Worm (Caenorhabditis elegans): Measurements from ENCODE around the gene F54B11.4.

The F54B11.4 gene

DNA sequence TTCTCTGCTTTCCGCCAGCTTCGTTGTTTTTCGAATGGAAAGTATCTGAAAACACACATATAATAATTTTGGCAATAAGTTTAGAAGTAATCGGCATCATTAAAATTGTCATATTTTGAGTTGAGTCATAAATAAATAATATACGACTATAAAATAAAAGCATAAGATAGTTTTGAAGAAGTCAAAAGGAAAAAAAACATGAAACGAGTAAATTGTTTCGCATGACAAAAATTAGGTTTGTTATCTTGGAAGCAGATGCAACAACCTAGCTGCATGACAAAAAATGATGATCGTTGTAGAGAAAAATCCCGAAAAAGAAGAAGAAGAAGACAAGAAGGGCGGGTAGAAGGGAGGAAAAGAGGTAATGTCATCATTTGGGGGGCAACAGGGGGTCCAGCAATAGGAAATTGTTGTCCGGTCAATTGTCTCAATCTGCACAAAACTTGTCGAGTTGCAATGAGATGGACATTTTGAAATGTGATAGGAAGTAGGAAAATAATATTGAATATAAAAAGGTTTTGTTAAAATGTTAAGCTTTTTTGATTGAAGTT lies 38.7 kb downstream of the F54B11.4 start, which contains the start of gene nlg-1:
TSS of gene nlg-1 (minus strand) at position 51 of the 551 bp plus-strand sequence.
- TF ChIP-seq fkh-10 (GFP tag; optimal IDR thresholded peaks at IDR 0.05) = peak; percentile 66
- TF ChIP-seq nhr-25 (tag; optimal IDR thresholded peaks at IDR 0.05; ENCODE audit: borderline replicate concordance, insufficient read depth) = no peak

DNA sequence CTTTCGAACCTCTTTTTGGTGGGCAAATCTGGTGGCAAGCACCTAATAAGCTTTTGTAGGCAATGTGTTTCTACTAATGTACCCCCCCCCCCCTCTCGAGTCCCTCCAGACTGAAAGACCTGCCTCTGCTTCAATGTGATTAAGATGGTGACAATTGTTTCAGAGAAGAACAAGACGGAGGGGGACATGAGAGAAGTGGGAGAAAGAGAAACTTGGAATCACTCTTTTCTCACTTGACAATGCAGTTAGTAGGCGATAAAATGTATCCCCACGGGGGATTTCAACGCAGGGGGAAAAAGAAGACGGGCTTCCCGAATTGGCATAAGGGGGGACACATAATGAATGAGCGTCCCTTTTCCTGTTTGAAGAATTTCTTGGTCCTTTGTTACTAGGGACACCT lies 39.8 kb downstream of the F54B11.4 start:
- no peak for TF ChIP-seq saeg-2 (GFP tag; IDR thresholded peaks at IDR 0.05)
- TF ChIP-seq aha-1 (tag) = peak; percentile 14
- TF ChIP-seq hmg-1.1 (GFP tag; IDR thresholded peaks at IDR 0.05) = peak; percentile 27; the same call in 1 of the 2 replicates
- TF ChIP-seq fos-1 (tag; optimal IDR thresholded peaks at IDR 0.05) = no peak
- TF ChIP-seq cey-2 (tag; optimal IDR thresholded peaks at IDR 0.05; ENCODE audit: borderline replicate concordance, insufficient read depth) = no peak
- TF ChIP-seq ceh-32 (tag; optimal IDR thresholded peaks at IDR 0.05; ENCODE audit: poor library complexity) = no peak

DNA sequence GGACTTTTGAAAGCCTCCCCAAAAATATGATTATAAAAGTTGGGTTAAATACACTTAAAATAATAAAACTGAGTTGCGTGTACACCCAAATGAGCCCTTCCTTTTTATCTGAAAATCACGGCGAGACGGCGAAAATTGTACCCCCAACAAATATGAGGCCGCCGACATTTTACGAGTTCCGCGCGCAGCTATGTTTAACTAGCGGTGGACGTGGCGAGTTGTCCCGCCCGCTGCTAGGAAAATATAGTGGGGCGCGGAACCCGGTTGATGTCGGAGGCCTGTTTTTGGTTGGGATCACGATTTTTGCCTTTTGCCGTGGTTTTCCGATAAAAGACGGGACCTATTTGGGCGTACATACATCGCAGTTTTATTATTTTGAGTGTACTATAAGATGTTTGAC lies 40.6 kb downstream of the F54B11.4 start:
- TF ChIP-seq tag-97 (GFP tag; IDR thresholded peaks at IDR 0.05) (no peak), spr-3 (GFP tag; optimal IDR thresholded peaks at IDR 0.05) (no peak), R02D3.7 (tag; optimal IDR thresholded peaks at IDR 0.05) (no peak)

DNA sequence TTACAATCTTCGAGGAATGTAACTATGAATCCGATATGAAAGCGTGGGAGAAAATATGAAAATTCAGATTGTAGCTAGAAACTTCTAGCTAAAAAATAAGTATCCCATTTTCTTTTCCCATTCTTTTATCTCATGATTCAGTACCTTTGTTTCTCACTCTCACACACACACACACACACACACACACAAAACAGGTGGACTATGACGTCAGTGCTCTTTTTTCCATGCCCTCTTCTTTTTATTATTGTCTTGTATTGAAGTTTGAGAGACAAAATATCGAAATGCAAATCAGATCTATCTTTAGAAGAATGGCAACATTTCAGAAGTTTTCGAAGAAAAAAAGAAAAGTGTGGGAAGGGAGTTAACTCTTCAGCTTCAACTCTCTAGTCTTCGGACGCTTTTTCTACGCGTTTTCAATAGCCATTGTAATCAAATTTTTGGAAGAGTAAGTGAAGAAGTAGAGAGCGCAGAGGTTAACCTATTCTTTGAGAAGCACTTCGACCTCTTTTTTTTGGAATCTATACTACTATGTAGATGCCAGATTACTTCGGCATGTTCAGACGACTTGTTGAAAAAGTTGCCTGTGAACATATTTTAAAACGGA lies 41.5 kb downstream of the F54B11.4 start:
- TF ChIP-seq ceh-82 (tag; optimal IDR thresholded peaks at IDR 0.05) (no peak), dpl-1 (GFP tag; optimal IDR thresholded peaks at IDR 0.05) (no peak), egl-27 (tag; optimal IDR thresholded peaks at IDR 0.05) (no peak), fos-1 (tag; optimal IDR thresholded peaks at IDR 0.05) (no peak), F37D6.2 (tag; optimal IDR thresholded peaks at IDR 0.05) (no peak), nhr-48 (tag; optimal IDR thresholded peaks at IDR 0.05) (no peak), daf-19 (GFP tag; conservative IDR thresholded peaks at IDR 0.05) (no peak), saeg-2 (GFP tag; IDR thresholded peaks at IDR 0.05) (no peak), F10B5.3 (tag; optimal IDR thresholded peaks at IDR 0.05) (no peak), ceh-20 (GFP tag; IDR thresholded peaks at IDR 0.05) (no peak), ceh-44 (GFP tag; IDR thresholded peaks at IDR 0.05) (no peak), mdt-29 (GFP tag; IDR thresholded peaks at IDR 0.05) (no peak), ces-1 (GFP tag; optimal IDR thresholded peaks at IDR 0.05) (peak; percentile 32), nhr-11 (tag; optimal IDR thresholded peaks at IDR 0.05) (peak; percentile 18), rbr-2 (tag; optimal IDR thresholded peaks at IDR 0.05) (no peak), lin-29 (GFP tag; IDR thresholded peaks at IDR 0.05) (no peak), F44E2.7 (GFP tag; IDR thresholded peaks at IDR 0.05) (no peak), nhr-6 (tag; optimal IDR thresholded peaks at IDR 0.05) (no peak), mdl-1 (tag; optimal IDR thresholded peaks at IDR 0.05) (no peak), vab-7 (GFP tag; IDR thresholded peaks at IDR 0.05) (no peak), lim-7 (GFP tag; IDR thresholded peaks at IDR 0.05) (no peak), nhr-77 (tag; optimal IDR thresholded peaks at IDR 0.05) (no peak), fkh-10 (GFP tag; optimal IDR thresholded peaks at IDR 0.05) (peak; percentile 42), nhr-10 (tag; optimal IDR thresholded peaks at IDR 0.05) (no peak), pqm-1 (tag; optimal IDR thresholded peaks at IDR 0.05) (no peak)

DNA sequence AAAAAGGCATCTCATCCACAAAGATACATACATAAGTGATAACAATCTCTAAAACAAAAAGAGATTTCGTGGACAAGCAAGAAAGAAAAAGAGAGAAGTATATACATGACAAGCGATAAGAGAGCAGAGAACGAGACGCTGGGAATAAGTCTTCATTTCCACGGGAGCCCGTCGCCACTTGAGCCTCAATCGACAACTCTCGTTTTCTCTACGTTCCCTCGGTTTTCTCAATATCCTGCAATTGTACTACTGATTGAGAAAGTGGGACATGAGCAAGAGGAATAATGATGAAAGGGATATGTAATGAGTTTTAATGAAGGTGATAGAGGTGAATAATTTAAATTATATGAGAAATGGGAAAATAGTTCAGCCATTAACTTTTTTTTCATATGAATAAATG lies 45.1 kb downstream of the F54B11.4 start:
- no peak for TF ChIP-seq aha-1 (tag)
- no peak for TF ChIP-seq nhr-28 (tag; optimal IDR thresholded peaks at IDR 0.05)
- no peak for TF ChIP-seq zag-1 (tag; optimal IDR thresholded peaks at IDR 0.05)
- TF ChIP-seq nhr-25 (tag; optimal IDR thresholded peaks at IDR 0.05; ENCODE audit: borderline replicate concordance, insufficient read depth) = no peak
- no peak for TF ChIP-seq arid-1 (GFP tag; conservative IDR thresholded peaks at IDR 0.05)
- TF ChIP-seq nhr-76 (tag; optimal IDR thresholded peaks at IDR 0.05) = no peak
- TF ChIP-seq lin-15B (tag; optimal IDR thresholded peaks at IDR 0.05) = no peak
- no peak for TF ChIP-seq snpc-1.2 (GFP tag; IDR thresholded peaks at IDR 0.05)
